Fruit fly (Drosophila melanogaster) whole organism, embryonic: ENCODE measurements around the gene Syx4.

Experiments used
- CG10366 ChIP-seq: fragments of 200-800 bp; sonication (Bioruptor generic); IDR thresholded peaks from 2 replicates; pipeline ENCODE4 v1.3.6; 2022; ENCODE audit warnings: missing biosample characterization, missing genetic modification characterization
- CG10543 ChIP-seq: fragments of 200-800 bp; sonication (Bioruptor generic); optimal IDR thresholded peaks from 3 replicates; lab custom pipeline; 2017; ENCODE audit warnings: missing biosample characterization, mild to moderate bottlenecking, missing genetic modification characterization, moderate library complexity
- CG11504 ChIP-seq: fragments of 200-800 bp; sonication (Bioruptor generic); optimal IDR thresholded peaks from 3 replicates; lab custom pipeline; 2019; ENCODE audit warnings: missing biosample characterization, mild to moderate bottlenecking, missing genetic modification characterization, moderate library complexity
- CG12299 ChIP-seq: fragments of 200-800 bp; sonication (Bioruptor generic); optimal IDR thresholded peaks from 2 replicates; lab custom pipeline; 2018; ENCODE audit warnings: missing biosample characterization, mild to moderate bottlenecking, missing genetic modification characterization
- CG14050 ChIP-seq: fragments of 200-800 bp; sonication (Bioruptor generic); IDR thresholded peaks from 3 replicates; pipeline ENCODE4 v1.3.6; 2022; ENCODE audit warnings: missing biosample characterization, missing genetic modification characterization
- CG14710 ChIP-seq: fragments of 200-800 bp; sonication (Bioruptor generic); optimal IDR thresholded peaks from 3 replicates; lab custom pipeline; 2019; ENCODE audit warnings: missing biosample characterization, mild to moderate bottlenecking, missing genetic modification characterization, moderate library complexity
- CG14860 ChIP-seq: fragments of 200-800 bp; sonication (Bioruptor generic); IDR thresholded peaks from 3 replicates; pipeline ENCODE4 v1.3.6; 2022; ENCODE audit warnings: missing biosample characterization, missing genetic modification characterization; ENCODE audit not compliant: partially characterized antibody
- CG18262 ChIP-seq: fragments of 200-800 bp; optimal IDR thresholded peaks from 3 replicates; lab custom pipeline; 2019; ENCODE audit warnings: missing biosample characterization, mild to moderate bottlenecking, missing genetic modification characterization, moderate library complexity
- CG1832 ChIP-seq: fragments of 200-800 bp; sonication (Bioruptor generic); optimal IDR thresholded peaks from 2 replicates; lab custom pipeline; 2017; ENCODE audit warnings: missing biosample characterization, mild to moderate bottlenecking, missing genetic modification characterization, inconsistent platforms
- CG2678 ChIP-seq: fragments of 200-800 bp; sonication (Bioruptor generic); optimal IDR thresholded peaks from 3 replicates; lab custom pipeline; 2019; ENCODE audit warnings: missing biosample characterization, mild to moderate bottlenecking, missing genetic modification characterization, moderate library complexity
- CG30403 ChIP-seq: fragments of 200-800 bp; sonication (Bioruptor generic); optimal IDR thresholded peaks from 3 replicates; lab custom pipeline; 2016; ENCODE audit warnings: missing biosample characterization, missing genetic modification characterization
- CG30431 ChIP-seq: fragments of 200-800 bp; sonication (Bioruptor generic); optimal IDR thresholded peaks from 2 replicates; lab custom pipeline; 2017; ENCODE audit warnings: missing biosample characterization, missing genetic modification characterization
- CG34376 ChIP-seq: fragments of 200-800 bp; sonication (Bioruptor generic); optimal IDR thresholded peaks from 2 replicates; lab custom pipeline; 2018; ENCODE audit warnings: missing biosample characterization, mild to moderate bottlenecking, missing genetic modification characterization
- CG43689 ChIP-seq: fragments of 200-800 bp; sonication (Bioruptor generic); IDR thresholded peaks from 2 replicates; pipeline ENCODE4 v1.3.6; 2022; ENCODE audit warnings: missing biosample characterization, missing genetic modification characterization
- CG7556 ChIP-seq: fragments of 200-800 bp; sonication (Bioruptor generic); optimal IDR thresholded peaks from 2 replicates; lab custom pipeline; 2017; ENCODE audit warnings: missing biosample characterization, mild to moderate bottlenecking, missing genetic modification characterization
- CG7839 ChIP-seq: fragments of 200-800 bp; sonication (Bioruptor generic); optimal IDR thresholded peaks from 3 replicates; lab custom pipeline; 2018; ENCODE audit warnings: missing biosample characterization, mild to moderate bottlenecking, missing genetic modification characterization, moderate library complexity
- CG8281 ChIP-seq: fragments of 200-800 bp; sonication (Bioruptor generic); optimal IDR thresholded peaks from 2 replicates; lab custom pipeline; 2018; ENCODE audit warnings: missing biosample characterization, mild to moderate bottlenecking, missing genetic modification characterization, moderate library complexity
- CoRest ChIP-seq: fragments of 200-800 bp; sonication (Bioruptor generic); optimal IDR thresholded peaks from 3 replicates; lab custom pipeline; 2018; ENCODE audit warnings: missing biosample characterization, mild to moderate bottlenecking, missing genetic modification characterization, moderate library complexity
- D19A ChIP-seq: fragments of 200-800 bp; optimal IDR thresholded peaks from 3 replicates; lab custom pipeline; 2019; ENCODE audit warnings: missing biosample characterization, mild to moderate bottlenecking, missing genetic modification characterization, moderate library complexity
- GATAe ChIP-seq: fragments of 200-800 bp; sonication (Bioruptor generic); conservative IDR thresholded peaks from 2 replicates; pipeline ENCODE4 v1.3.6; 2022; ENCODE audit warnings: missing biosample characterization, missing genetic modification characterization
- Hey ChIP-seq: fragments of 200-800 bp; sonication (Bioruptor generic); optimal IDR thresholded peaks from 3 replicates; lab custom pipeline; 2018; ENCODE audit warnings: missing biosample characterization, mild to moderate bottlenecking, missing genetic modification characterization
- Hr78 ChIP-seq, 2 experiments: fragments of 200-800 bp in 1 of 2; fragments of >200 bp in 1 of 2; sonication (Bioruptor generic) in 1 of 2; optimal IDR thresholded peaks; 2 replicates each; lab custom pipeline; 2017 to 2019; ENCODE audit warnings: missing biosample characterization in 2 of 2, missing genetic modification characterization in 2 of 2, mild to moderate bottlenecking in 1 of 2, moderate library complexity in 1 of 2
- Lhr ChIP-seq: fragments of 200-800 bp; sonication (Bioruptor generic); optimal IDR thresholded peaks from 3 replicates; lab custom pipeline; 2017; ENCODE audit warnings: mild to moderate bottlenecking, missing biosample characterization, missing genetic modification reagents, missing genetic modification characterization
- Med ChIP-seq: fragments of 200-800 bp; sonication (Bioruptor generic); peaks from one replicate; lab custom pipeline; 2016; ENCODE audit warnings: missing biosample characterization, missing genetic modification characterization, mild to moderate bottlenecking, inconsistent platforms, moderate library complexity
- NfI ChIP-seq: fragments of 200-800 bp; sonication (Bioruptor generic); optimal IDR thresholded peaks from 3 replicates; lab custom pipeline; 2018; ENCODE audit warnings: missing biosample characterization, mild to moderate bottlenecking, missing genetic modification characterization, moderate library complexity
- Oli ChIP-seq: fragments of 200-800 bp; sonication (Bioruptor generic); optimal IDR thresholded peaks from 2 replicates; lab custom pipeline; 2018; ENCODE audit warnings: missing biosample characterization, mild to moderate bottlenecking, missing genetic modification characterization, moderate library complexity
- PHDP ChIP-seq: fragments of 200-800 bp; sonication (Bioruptor generic); optimal IDR thresholded peaks from 3 replicates; lab custom pipeline; 2018; ENCODE audit warnings: missing biosample characterization, mild to moderate bottlenecking, missing genetic modification characterization, moderate library complexity
- Ptx1 ChIP-seq: fragments of 200-800 bp; sonication (Bioruptor generic); IDR thresholded peaks from 2 replicates; pipeline ENCODE4 v1.3.6; 2022; ENCODE audit warnings: missing biosample characterization, missing genetic modification characterization
- Rfx ChIP-seq: fragments of 200-800 bp; sonication (Bioruptor generic); IDR thresholded peaks from 2 replicates; pipeline ENCODE4 v1.3.6; 2022; ENCODE audit warnings: missing biosample characterization, missing genetic modification characterization
- crp ChIP-seq, 2 experiments: fragments of 200-800 bp; sonication (Bioruptor generic); optimal IDR thresholded peaks; 2 replicates in 1 of 2; 3 replicates in 1 of 2; lab custom pipeline; 2017; ENCODE audit warnings: missing biosample characterization in 2 of 2, missing genetic modification characterization in 2 of 2, mild to moderate bottlenecking in 1 of 2, moderate library complexity in 1 of 2
- cwo ChIP-seq: fragments of 200-800 bp; sonication (Bioruptor generic); optimal IDR thresholded peaks from 3 replicates; lab custom pipeline; 2017; ENCODE audit warnings: missing biosample characterization, missing genetic modification characterization, mild to moderate bottlenecking, moderate library complexity, missing genetic modification reagents
- dati ChIP-seq: fragments of 200-800 bp; sonication (Bioruptor generic); IDR thresholded peaks from 2 replicates; pipeline ENCODE4 v1.3.6; 2022; ENCODE audit warnings: missing biosample characterization, missing genetic modification characterization
- dmrt99B ChIP-seq: fragments of 200-800 bp; sonication (Bioruptor generic); optimal IDR thresholded peaks from 2 replicates; lab custom pipeline; 2018; ENCODE audit warnings: missing biosample characterization, mild to moderate bottlenecking, missing genetic modification characterization, moderate library complexity
- dysf ChIP-seq: fragments of 200-800 bp; sonication (Bioruptor generic); IDR thresholded peaks from 3 replicates; pipeline ENCODE4 v1.3.6; 2022; ENCODE audit warnings: missing biosample characterization, missing genetic modification characterization
- exex ChIP-seq: fragments of 200-800 bp; sonication (Bioruptor generic); optimal IDR thresholded peaks from 4 replicates; lab custom pipeline; 2018; ENCODE audit warnings: missing biosample characterization, mild to moderate bottlenecking, missing genetic modification characterization, moderate library complexity
- gem ChIP-seq: fragments of 200-800 bp; sonication (Bioruptor generic); optimal IDR thresholded peaks from 2 replicates; lab custom pipeline; 2019; ENCODE audit warnings: missing biosample characterization, mild to moderate bottlenecking, missing genetic modification characterization, moderate library complexity
- inv ChIP-seq: fragments of 200-800 bp; sonication (Bioruptor generic); IDR thresholded peaks from 2 replicates; pipeline ENCODE4 v1.3.6; 2022; ENCODE audit warnings: missing biosample characterization, missing genetic modification characterization; ENCODE audit not compliant: partially characterized antibody
- lab ChIP-seq: fragments of 200-800 bp; sonication (Bioruptor generic); optimal IDR thresholded peaks from 3 replicates; lab custom pipeline; 2017; ENCODE audit warnings: missing biosample characterization, missing genetic modification characterization, mild to moderate bottlenecking, moderate library complexity, missing genetic modification reagents
- lov ChIP-seq, 2 experiments: fragments of 200-800 bp in 1 of 2; fragments of >200 bp in 1 of 2; sonication (Bioruptor generic) in 1 of 2; IDR thresholded peaks in 1 of 2; optimal IDR thresholded peaks in 1 of 2; 2 replicates in 1 of 2; 3 replicates in 1 of 2; pipeline versions ENCODE4 v1.3.6 to Lab custom; 2017 to 2022; ENCODE audit warnings: missing biosample characterization in 1 of 2, missing genetic modification characterization in 1 of 2
- mirr ChIP-seq: fragments of 200-800 bp; sonication (Bioruptor generic); optimal IDR thresholded peaks from 3 replicates; lab custom pipeline; 2018; ENCODE audit warnings: missing biosample characterization, mild to moderate bottlenecking, missing genetic modification characterization
- nmo ChIP-seq: fragments of 200-800 bp; sonication (Bioruptor generic); optimal IDR thresholded peaks from 2 replicates; lab custom pipeline; 2018; ENCODE audit warnings: missing biosample characterization, mild to moderate bottlenecking, missing genetic modification characterization, moderate library complexity
- row ChIP-seq: fragments of 200-800 bp; sonication (Bioruptor generic); IDR thresholded peaks from 3 replicates; pipeline ENCODE4 v1.3.6; 2022; ENCODE audit warnings: missing biosample characterization, missing genetic modification characterization
- sd ChIP-seq: fragments of 200-800 bp; sonication (Bioruptor generic); optimal IDR thresholded peaks from 3 replicates; lab custom pipeline; 2018; ENCODE audit warnings: missing biosample characterization, mild to moderate bottlenecking, missing genetic modification characterization, moderate library complexity
- sens ChIP-seq: fragments of 200-800 bp; sonication (Bioruptor generic); peaks from one replicate; lab custom pipeline; 2016; ENCODE audit warnings: missing biosample characterization, missing genetic modification characterization
- sug ChIP-seq: fragments of 200-800 bp; optimal IDR thresholded peaks from 2 replicates; lab custom pipeline; 2019; ENCODE audit warnings: missing biosample characterization, mild to moderate bottlenecking, missing genetic modification characterization, moderate library complexity
- tgo ChIP-seq: fragments of 200-800 bp; sonication (Bioruptor generic); IDR thresholded peaks from 3 replicates; pipeline ENCODE4 v1.3.6; 2022; ENCODE audit warnings: missing biosample characterization, missing genetic modification characterization
- tio ChIP-seq: fragments of 200-800 bp; sonication (Bioruptor generic); optimal IDR thresholded peaks from 2 replicates; lab custom pipeline; 2017; ENCODE audit warnings: missing biosample characterization, missing genetic modification characterization, inconsistent platforms

Syx4 gene

DNA sequence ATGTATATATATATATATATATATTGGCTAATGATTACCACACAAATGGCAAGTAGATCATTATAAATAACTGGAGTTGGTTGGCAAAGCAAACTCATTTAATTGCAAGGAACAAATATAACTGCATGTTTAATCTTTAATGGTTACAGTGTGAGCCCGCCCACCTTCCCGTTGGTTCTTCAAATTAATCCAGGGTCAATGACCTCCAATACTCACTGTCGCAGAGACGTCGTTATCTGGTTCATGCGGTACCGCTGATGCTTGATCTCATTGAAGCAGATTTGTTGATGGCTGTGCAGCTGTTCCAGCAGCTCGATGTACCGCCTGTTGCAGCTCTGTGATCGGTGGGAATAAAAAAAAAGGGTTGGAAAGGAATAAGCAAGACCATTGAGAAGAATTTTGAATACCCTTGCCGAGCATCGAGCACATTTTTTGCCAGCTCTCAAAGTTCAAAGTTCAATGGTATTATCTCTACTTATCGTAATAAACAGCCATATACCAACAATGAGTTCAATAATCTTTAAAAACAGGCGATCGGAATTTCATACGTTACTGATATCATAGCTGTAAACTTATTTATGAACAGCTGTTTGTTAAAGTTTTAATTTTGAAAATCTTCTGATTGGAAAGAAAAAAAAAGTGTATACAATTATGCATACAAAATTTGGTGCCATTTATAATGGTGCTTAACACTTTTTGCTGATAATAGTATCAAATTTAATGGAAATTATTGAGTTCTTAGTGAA lies 44.6 kb upstream of the Syx4 start:
- TF ChIP-seq tgo (peak; percentile 14; the same call in 1 of the 3 replicates), Med (GFP tag; lab: Kevin White, UChicago) (peak; percentile 30), dysf (GFP tag; lab: Robert Waterston, UW) (0 out of 3 replicates have a peak, but pooled peaks have one; percentile 24), Ptx1 (0 out of 2 replicates have a peak, but pooled peaks have one; percentile 9), crp (GFP tag; optimal IDR thresholded peaks at IDR 0.05; lab: Kevin White, UChicago) (peak in 1 of 2 experiments; percentile 36), CG14050 (no peak), lov (optimal IDR thresholded peaks at IDR 0.05; lab: Kevin White, UChicago) (no peak), lov (GFP tag; IDR thresholded peaks at IDR 0.05; lab: Robert Waterston, UW) (no peak), CG2678 (peak; percentile 16), CoRest (tag; lab: Kevin White, UChicago) (peak; percentile 8), CG7839 (peak; percentile 2), CG7556 (GFP tag; lab: Kevin White, UChicago) (peak; percentile 1), PHDP (tag; lab: Kevin White, UChicago) (peak; percentile 19), tio (GFP tag; lab: Kevin White, UChicago) (no peak), CG1832 (GFP tag; lab: Kevin White, UChicago) (no peak), CG14710 (tag; lab: Kevin White, UChicago) (peak; percentile 8), Oli (tag; lab: Kevin White, UChicago) (no peak), Hr78 (GFP tag; optimal IDR thresholded peaks at IDR 0.05; lab: Kevin White, UChicago) (peak in 1 of 2 experiments; percentile 34), sens (GFP tag; lab: Kevin White, UChicago) (peak; percentile 87), dmrt99B (peak; percentile 13), row (GFP tag; lab: Robert Waterston, UW) (peak; percentile 37), gem (tag; lab: Kevin White, UChicago) (peak; percentile 14), D19A (tag; lab: Kevin White, UChicago) (peak; percentile 98), CG18262 (tag; lab: Kevin White, UChicago) (peak; percentile 20), CG30403 (GFP tag; lab: Kevin White, UChicago) (peak; percentile 19), nmo (GFP tag; lab: Kevin White, UChicago) (peak; percentile 7), CG11504 (tag; lab: Kevin White, UChicago) (peak; percentile 17), CG10366 (GFP tag; lab: Robert Waterston, UW) (no peak)

dm6 chrX:2787857-2788256 lies 44.0 kb upstream of the Syx4 start:
- TF ChIP-seq CG14860 (GFP tag; lab: Robert Waterston, UW) (no peak), Hey (tag; lab: Kevin White, UChicago) (peak; percentile 50), CG10543 (GFP tag; lab: Kevin White, UChicago) (peak; percentile 21), inv (no peak), CG43689 (no peak), Lhr (GFP tag; lab: Kevin White, UChicago) (no peak), lab (GFP tag; lab: Kevin White, UChicago) (peak; percentile 9), CG8281 (no peak), sug (tag; lab: Kevin White, UChicago) (peak; percentile 26), Rfx (GFP tag; lab: Robert Waterston, UW) (0 out of 2 replicates have a peak, but pooled peaks have one; percentile 4), CG12299 (tag; lab: Kevin White, UChicago) (no peak), tgo (no peak), sd (tag; lab: Kevin White, UChicago) (peak; percentile 66), GATAe (GFP tag; lab: Robert Waterston, UW) (peak; percentile 45; the same call in 1 of the 2 replicates), cwo (GFP tag; lab: Kevin White, UChicago) (no peak), CG30431 (GFP tag; lab: Kevin White, UChicago) (no peak), exex (tag; lab: Kevin White, UChicago) (peak; percentile 95), CG34376 (GFP tag; lab: Kevin White, UChicago) (peak; percentile 54), dati (no peak), mirr (GFP tag; lab: Kevin White, UChicago) (peak; percentile 86), NfI (GFP tag; lab: Kevin White, UChicago) (no peak)
